Fruit fly (Drosophila melanogaster) whole organism, wandering third instar larva: ENCODE measurements around the gene Mur2B.

Source experiments
- foxo ChIP-seq, 2 experiments: fragments of 200-800 bp; sonication (Bioruptor generic); optimal IDR thresholded peaks; 2 replicates in 1 of 2; 3 replicates in 1 of 2; lab custom pipeline; 2016 to 2017; ENCODE audit warnings: missing biosample characterization in 2 of 2, missing genetic modification characterization in 2 of 2
- h ChIP-seq: fragments of 200-800 bp; sonication (Bioruptor generic); optimal IDR thresholded peaks from 3 replicates; lab custom pipeline; 2016; ENCODE audit warnings: missing biosample characterization, mild to moderate bottlenecking, missing genetic modification characterization
- sv ChIP-seq: fragments of 200-800 bp; sonication (Bioruptor generic); optimal IDR thresholded peaks from 3 replicates; lab custom pipeline; 2016; ENCODE audit warnings: missing biosample characterization, missing genetic modification characterization
- tai ChIP-seq: sonication (Bioruptor generic); optimal IDR thresholded peaks from 2 replicates; lab custom pipeline; 2016; ENCODE audit warnings: missing biosample characterization, missing genetic modification characterization

DNA sequence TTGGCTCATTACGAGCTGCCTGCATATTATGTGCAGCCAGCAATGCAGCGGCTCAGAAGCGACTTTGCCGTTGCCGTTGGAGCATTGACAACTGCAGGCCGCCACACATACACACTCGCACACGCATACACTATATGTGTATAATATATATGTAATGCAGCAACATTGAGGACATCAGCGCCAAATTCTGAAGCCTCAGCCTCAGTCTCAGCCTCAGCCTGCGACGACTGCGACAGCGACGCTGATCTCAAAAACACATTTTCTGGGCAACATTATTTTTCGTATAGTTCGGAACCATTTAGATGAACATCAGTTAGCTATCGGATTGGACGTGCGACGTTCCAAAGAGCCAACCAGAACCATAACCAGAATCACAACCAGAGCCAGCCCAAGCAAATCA, 93.8 kb downstream of the Mur2B start, which contains the start of gene br:
- no peak for TF ChIP-seq foxo (GFP tag; optimal IDR thresholded peaks at IDR 0.05; lab: Kevin White, UChicago)
- no peak for TF ChIP-seq sv
- TF ChIP-seq h: no peak
- no peak for TF ChIP-seq tai
